Worm (Caenorhabditis elegans): Measurements from ENCODE around the gene F46B6.12.

ce11 chrV:9796002-9796401 lies 20.4 kb upstream of the F46B6.12 start:
- TF ChIP-seq nhr-11 (tag; optimal IDR thresholded peaks at IDR 0.05) = no peak
- no peak for TF ChIP-seq dpl-1 (GFP tag; optimal IDR thresholded peaks at IDR 0.05)
- TF ChIP-seq unc-62 (GFP tag; optimal IDR thresholded peaks at IDR 0.05 in 1 of 2) = no peak
- no peak for TF ChIP-seq unc-62 (tag; optimal IDR thresholded peaks at IDR 0.05)
- TF ChIP-seq saeg-2 (GFP tag; IDR thresholded peaks at IDR 0.05) = no peak
- TF ChIP-seq ceh-28 (tag; optimal IDR thresholded peaks at IDR 0.05) = no peak
- no peak for TF ChIP-seq zag-1 (tag; optimal IDR thresholded peaks at IDR 0.05)
- no peak for TF ChIP-seq aly-2 (tag; optimal IDR thresholded peaks at IDR 0.05)
- no peak for TF ChIP-seq ama-1 (optimal IDR thresholded peaks at IDR 0.05)
- TF ChIP-seq zip-2 (tag; optimal IDR thresholded peaks at IDR 0.05) = no peak
- TF ChIP-seq F26F4.8 (GFP tag; conservative IDR thresholded peaks at IDR 0.05) = no peak
- no peak for TF ChIP-seq nhr-237 (tag; optimal IDR thresholded peaks at IDR 0.05)
- no peak for TF ChIP-seq arid-1 (GFP tag; conservative IDR thresholded peaks at IDR 0.05)
- no peak for TF ChIP-seq Y105C5A.15 (GFP tag; IDR thresholded peaks at IDR 0.05)
